Worm (Caenorhabditis elegans) whole organism, L4 larva: ENCODE measurements around the gene srd-25.

Source experiments
- R02D3.7 ChIP-seq: fragments of 150-350 bp; sonication (generic microtip); optimal IDR thresholded peaks from 3 replicates; lab custom pipeline; 2014; ENCODE audit warnings: missing biosample characterization, missing genetic modification characterization
- dpl-1 ChIP-seq: fragments of 150-350 bp; optimal IDR thresholded peaks from 2 replicates; lab custom pipeline; 2014; ENCODE audit warnings: missing biosample characterization, missing genetic modification reagents, missing genetic modification characterization
- egl-43 ChIP-seq: fragments of 200-800 bp; sonication (Bioruptor generic); IDR thresholded peaks from 2 replicates; pipeline ENCODE4 v1.3.6; 2022; ENCODE audit warnings: missing genetic modification reagents, missing genetic modification characterization, missing compliant biosample characterization
- lin-15B ChIP-seq: fragments of 150-350 bp; sonication (generic microtip); optimal IDR thresholded peaks from 3 replicates; lab custom pipeline; 2014; ENCODE audit warnings: missing biosample characterization, missing genetic modification characterization
- mep-1 ChIP-seq: fragments of 150-350 bp; sonication (generic microtip); optimal IDR thresholded peaks from 3 replicates; lab custom pipeline; 2014; ENCODE audit warnings: missing biosample characterization, missing genetic modification characterization
- unc-39 ChIP-seq: sonication (generic microtip); optimal IDR thresholded peaks from 2 replicates; lab custom pipeline; 2017; ENCODE audit warnings: missing biosample characterization, missing genetic modification characterization
- zag-1 ChIP-seq: fragments of 150-350 bp; optimal IDR thresholded peaks from 2 replicates; lab custom pipeline; 2014; ENCODE audit warnings: missing biosample characterization, missing genetic modification characterization

ce11 chrV:7635469-7635868 is 3.6 kb downstream of the srd-25 start, which contains the start of gene srd-29:
- TF ChIP-seq unc-39 (tag; lab: Kevin White, UChicago) (no peak), R02D3.7 (no peak), dpl-1 (GFP tag; lab: Kevin White, UChicago) (no peak), lin-15B (no peak), mep-1 (no peak), zag-1 (tag; lab: Kevin White, UChicago) (no peak), egl-43 (no peak)
